Worm (Caenorhabditis elegans) whole organism, midembryonic: ENCODE measurements around the gene rhy-1.

Experiments
- T22C8.4 ChIP-seq: fragments of 200-800 bp; sonication (Bioruptor generic); IDR thresholded peaks from 2 replicates; pipeline ENCODE4 v1.3.6; 2022; ENCODE audit warnings: missing genetic modification characterization, missing compliant biosample characterization
- cog-1 ChIP-seq: sonication (generic microtip); optimal IDR thresholded peaks from 2 replicates; lab custom pipeline; 2016; ENCODE audit warnings: missing genetic modification characterization, missing compliant biosample characterization
- flt-1 ChIP-seq: fragments of 200-800 bp; sonication (Bioruptor generic); IDR thresholded peaks from 2 replicates; pipeline ENCODE4 v1.3.6; 2022; ENCODE audit warnings: missing genetic modification characterization, missing compliant biosample characterization
- klf-2 ChIP-seq: fragments of 200-800 bp; sonication (Bioruptor generic); conservative IDR thresholded peaks from 2 replicates; pipeline ENCODE4 v1.3.6; 2022; ENCODE audit warnings: missing genetic modification reagents, missing genetic modification characterization, missing compliant biosample characterization
- med-1 ChIP-seq: sonication (generic microtip); optimal IDR thresholded peaks from 2 replicates; lab custom pipeline; 2017; ENCODE audit warnings: missing genetic modification characterization, mild to moderate bottlenecking, missing compliant biosample characterization, antibody characterized with exemption, missing genetic modification reagents; ENCODE audit not compliant: insufficient read depth
- ref-1 ChIP-seq: fragments of 200-800 bp; sonication (Bioruptor generic); conservative IDR thresholded peaks from 2 replicates; pipeline ENCODE4 v1.3.6; 2022; ENCODE audit warnings: missing genetic modification reagents, missing genetic modification characterization, missing compliant biosample characterization
- tab-1 ChIP-seq: fragments of 200-800 bp; sonication (Bioruptor generic); IDR thresholded peaks from 2 replicates; pipeline ENCODE4 v1.3.6; 2022; ENCODE audit warnings: missing genetic modification characterization, missing compliant biosample characterization
- ztf-23 ChIP-seq: fragments of 200-800 bp; sonication (Bioruptor generic); IDR thresholded peaks from 2 replicates; pipeline ENCODE4 v1.3.6; 2022; ENCODE audit warnings: missing genetic modification reagents, missing genetic modification characterization, missing compliant biosample characterization
- ztf-29 ChIP-seq: fragments of 200-800 bp; sonication (Bioruptor generic); IDR thresholded peaks from 2 replicates; pipeline ENCODE4 v1.3.6; 2022; ENCODE audit warnings: missing genetic modification reagents, missing genetic modification characterization, missing compliant biosample characterization

The rhy-1 gene

ce11 chrII:9124353-9124752 is 36.8 kb upstream of the rhy-1 start:
- TF ChIP-seq cog-1 (tag; lab: Kevin White, UChicago) (no peak), ref-1 (GFP tag; lab: Robert Waterston, UW) (no peak), T22C8.4 (GFP tag; lab: Robert Waterston, UW) (no peak), flt-1 (no peak), ztf-29 (GFP tag; lab: Robert Waterston, UW) (no peak), klf-2 (GFP tag; lab: Robert Waterston, UW) (no peak), med-1 (GFP tag; lab: Kevin White, UChicago) (no peak), tab-1 (GFP tag; lab: Robert Waterston, UW) (no peak), ztf-23 (GFP tag; lab: Robert Waterston, UW) (no peak)

DNA sequence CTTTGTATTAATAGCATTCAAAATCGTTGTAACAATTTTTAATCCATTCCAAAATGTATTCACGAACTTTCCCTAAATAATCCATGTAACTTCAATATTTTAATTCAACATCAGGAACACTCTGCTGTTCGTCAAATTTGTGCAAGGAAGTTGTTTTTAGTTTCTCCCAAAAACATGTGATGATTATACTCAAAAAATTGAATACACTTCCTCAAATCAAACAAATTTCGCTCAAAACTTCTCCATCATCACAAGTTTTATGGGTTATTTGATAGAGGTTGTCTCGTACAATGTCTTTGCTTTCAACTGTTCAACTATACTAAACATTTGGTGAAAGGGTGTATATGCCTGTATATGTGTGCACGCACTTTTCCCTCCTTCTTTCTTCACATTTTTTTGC is 36.2 kb upstream of the rhy-1 start:
- TF ChIP-seq med-1 (GFP tag; lab: Kevin White, UChicago), result no peak
- no peak for TF ChIP-seq T22C8.4 (GFP tag; lab: Robert Waterston, UW)
- no peak for TF ChIP-seq flt-1
- TF ChIP-seq tab-1 (GFP tag; lab: Robert Waterston, UW), result no peak

ce11 chrII:9126965-9127364 is 34.2 kb upstream of the rhy-1 start:
- TF ChIP-seq med-1 (GFP tag; lab: Kevin White, UChicago) (no peak), tab-1 (GFP tag; lab: Robert Waterston, UW) (no peak), ztf-29 (GFP tag; lab: Robert Waterston, UW) (no peak), flt-1 (no peak), cog-1 (tag; lab: Kevin White, UChicago) (no peak), ref-1 (GFP tag; lab: Robert Waterston, UW) (no peak)

DNA sequence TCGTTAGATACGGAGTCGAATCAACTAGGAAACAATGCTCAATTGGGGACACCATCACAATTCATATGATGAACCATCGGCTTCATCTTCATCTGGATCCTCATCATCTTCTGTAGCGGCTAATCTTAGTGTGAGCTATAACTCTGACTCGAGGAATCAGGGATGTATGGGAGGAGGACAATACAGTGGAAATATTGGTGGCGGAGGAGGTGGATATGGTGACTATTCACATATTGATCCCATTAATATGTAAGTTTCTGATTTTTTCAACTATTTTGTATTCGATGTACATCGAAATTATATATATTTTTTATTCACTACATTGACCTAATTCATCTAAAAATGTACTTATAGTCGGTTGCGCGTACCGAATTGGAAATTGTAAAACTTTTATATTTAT is 33.8 kb upstream of the rhy-1 start:
- TF ChIP-seq med-1 (GFP tag; lab: Kevin White, UChicago) (no peak), ref-1 (GFP tag; lab: Robert Waterston, UW) (no peak), tab-1 (GFP tag; lab: Robert Waterston, UW) (no peak), flt-1 (no peak), cog-1 (tag; lab: Kevin White, UChicago) (no peak), klf-2 (GFP tag; lab: Robert Waterston, UW) (no peak), ztf-23 (GFP tag; lab: Robert Waterston, UW) (no peak)

DNA sequence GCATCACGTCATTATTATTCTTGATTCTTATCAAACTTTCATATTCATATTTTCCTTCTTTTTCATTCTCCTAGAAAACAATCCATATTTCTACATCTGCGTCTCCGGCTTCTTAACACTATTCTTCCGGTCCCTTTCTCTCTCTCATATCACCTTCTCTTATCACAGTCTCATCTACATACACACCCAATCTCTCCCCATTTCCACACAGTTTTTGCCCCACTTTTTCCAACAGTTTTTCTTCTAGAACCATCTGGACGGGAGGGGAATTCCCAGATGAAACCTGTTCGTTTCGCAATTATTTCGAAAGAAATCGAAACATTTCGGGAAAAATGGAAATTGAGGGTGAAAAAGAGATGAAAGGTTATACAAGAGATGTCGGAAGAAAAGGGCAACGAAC is 33.0 kb upstream of the rhy-1 start:
- TF ChIP-seq ztf-23 (GFP tag; lab: Robert Waterston, UW) (no peak), ref-1 (GFP tag; lab: Robert Waterston, UW) (no peak), klf-2 (GFP tag; lab: Robert Waterston, UW) (no peak), med-1 (GFP tag; lab: Kevin White, UChicago) (no peak), tab-1 (GFP tag; lab: Robert Waterston, UW) (no peak), flt-1 (no peak)

ce11 chrII:9130339-9130738 is 30.8 kb upstream of the rhy-1 start:
- no peak for TF ChIP-seq flt-1
- no peak for TF ChIP-seq T22C8.4 (GFP tag; lab: Robert Waterston, UW)
- no peak for TF ChIP-seq ref-1 (GFP tag; lab: Robert Waterston, UW)
- TF ChIP-seq ztf-29 (GFP tag; lab: Robert Waterston, UW), result no peak
- no peak for TF ChIP-seq klf-2 (GFP tag; lab: Robert Waterston, UW)
- TF ChIP-seq med-1 (GFP tag; lab: Kevin White, UChicago), result no peak
- no peak for TF ChIP-seq ztf-23 (GFP tag; lab: Robert Waterston, UW)

- TF ChIP-seq flt-1, result no peak
- no peak for TF ChIP-seq tab-1 (GFP tag; lab: Robert Waterston, UW)
- no peak for TF ChIP-seq ztf-23 (GFP tag; lab: Robert Waterston, UW)
- no peak for TF ChIP-seq klf-2 (GFP tag; lab: Robert Waterston, UW)
- TF ChIP-seq ref-1 (GFP tag; lab: Robert Waterston, UW), result no peak
- TF ChIP-seq T22C8.4 (GFP tag; lab: Robert Waterston, UW), result no peak
These were observed 29.8 kb upstream of the rhy-1 start, which contains the start of gene C16D2.1 for ce11 chrII:9131363-9131762. C16D2.1 (plus strand) TSS chrII:9131663.

DNA sequence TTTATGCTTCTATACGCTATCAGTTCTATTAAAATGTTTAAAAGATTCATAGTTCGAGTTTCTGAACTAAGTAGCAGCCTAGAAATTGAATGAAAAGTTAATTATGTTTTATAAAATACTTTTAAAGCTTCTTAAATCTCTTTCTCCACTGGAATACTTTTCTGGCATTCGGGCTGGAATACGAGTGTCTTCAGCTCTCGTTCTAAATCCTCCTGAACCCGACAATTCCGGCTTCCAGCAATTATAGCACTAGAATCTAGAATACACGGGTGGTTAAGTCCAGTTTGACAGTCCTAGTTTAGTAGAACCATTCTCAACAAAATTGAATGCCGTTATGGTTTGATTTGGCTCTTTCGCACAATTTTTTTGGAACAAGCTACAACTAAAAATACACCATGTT is 28.8 kb upstream of the rhy-1 start:
- TF ChIP-seq med-1 (GFP tag; lab: Kevin White, UChicago), result no peak
- no peak for TF ChIP-seq tab-1 (GFP tag; lab: Robert Waterston, UW)
- TF ChIP-seq ref-1 (GFP tag; lab: Robert Waterston, UW), result no peak
- TF ChIP-seq flt-1, result no peak
- TF ChIP-seq klf-2 (GFP tag; lab: Robert Waterston, UW), result no peak
- TF ChIP-seq ztf-23 (GFP tag; lab: Robert Waterston, UW), result no peak
- TF ChIP-seq ztf-29 (GFP tag; lab: Robert Waterston, UW), result no peak
- no peak for TF ChIP-seq cog-1 (tag; lab: Kevin White, UChicago)
- no peak for TF ChIP-seq T22C8.4 (GFP tag; lab: Robert Waterston, UW)

ce11 chrII:9135878-9136277 is 25.3 kb upstream of the rhy-1 start, which contains the start of gene nlp-78:
nlp-78 (plus strand) TSS chrII:9136178.
- TF ChIP-seq ztf-29 (GFP tag; lab: Robert Waterston, UW), result no peak

- TF ChIP-seq klf-2 (GFP tag; lab: Robert Waterston, UW) (no peak), T22C8.4 (GFP tag; lab: Robert Waterston, UW) (no peak), ztf-23 (GFP tag; lab: Robert Waterston, UW) (no peak), ztf-29 (GFP tag; lab: Robert Waterston, UW) (no peak), cog-1 (tag; lab: Kevin White, UChicago) (no peak), flt-1 (no peak), tab-1 (GFP tag; lab: Robert Waterston, UW) (no peak), ref-1 (GFP tag; lab: Robert Waterston, UW) (no peak), med-1 (GFP tag; lab: Kevin White, UChicago) (no peak)
These were observed 23.4 kb upstream of the rhy-1 start, which contains the start of gene C16D2.3 for ce11 chrII:9137803-9138202. C16D2.3 (plus strand) TSS chrII:9138103.
